Fruit fly (Drosophila melanogaster): ENCODE results near the gene Osi8.

DNA sequence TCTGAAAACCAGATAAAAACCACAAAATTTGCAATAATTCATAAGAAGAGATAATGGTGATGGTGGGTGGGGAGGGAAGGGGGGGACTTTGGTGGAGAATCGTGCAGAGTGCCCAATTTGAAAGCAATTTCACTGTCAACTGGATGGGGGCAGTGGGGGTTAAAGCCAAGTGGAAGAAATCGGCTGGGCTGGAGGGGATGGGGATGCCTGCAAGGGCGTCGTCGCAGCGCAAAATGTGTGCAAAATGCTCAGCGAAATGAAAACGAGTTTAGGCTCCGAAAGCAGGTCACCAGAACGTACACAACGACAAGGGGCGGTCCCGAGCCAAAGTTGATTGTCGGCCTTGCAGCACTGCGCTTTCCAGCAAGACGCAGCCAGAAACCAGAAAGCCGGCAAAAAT is 2.2 kb upstream of the Osi8 start:
- TF ChIP-seq Sin3A (optimal IDR thresholded peaks at IDR 0.05) (no peak), insv (optimal IDR thresholded peaks at IDR 0.05) (no peak)

Data from Kc167 (cell line).